Fruit fly (Drosophila melanogaster) whole organism, prepupa: Measurements from ENCODE around the gene mus201.

Experiments used
- Blimp-1 ChIP-seq: fragments of 200-800 bp; sonication (Bioruptor generic); optimal IDR thresholded peaks from 3 replicates; lab custom pipeline; 2017; ENCODE audit warnings: missing biosample characterization, missing genetic modification characterization, mild to moderate bottlenecking, moderate library complexity, missing genetic modification reagents
- CG10669 ChIP-seq: fragments of 200-800 bp; sonication (Bioruptor generic); optimal IDR thresholded peaks from 3 replicates; lab custom pipeline; 2018; ENCODE audit warnings: missing biosample characterization, mild to moderate bottlenecking, missing genetic modification characterization, moderate library complexity
- CG11902 ChIP-seq: fragments of 200-800 bp; sonication (Bioruptor generic); optimal IDR thresholded peaks from 3 replicates; lab custom pipeline; 2016; ENCODE audit warnings: missing biosample characterization, missing genetic modification characterization
- CG15336 ChIP-seq: fragments of 200-800 bp; sonication (Bioruptor generic); IDR thresholded peaks from 2 replicates; pipeline ENCODE4 v1.3.6; 2022; ENCODE audit warnings: missing biosample characterization, missing genetic modification characterization
- CG1621 ChIP-seq: fragments of 200-800 bp; sonication (Bioruptor generic); optimal IDR thresholded peaks from 3 replicates; lab custom pipeline; 2018; ENCODE audit warnings: missing biosample characterization, mild to moderate bottlenecking, missing genetic modification characterization
- CG16779 ChIP-seq: fragments of 200-800 bp; sonication (Bioruptor generic); optimal IDR thresholded peaks from 3 replicates; lab custom pipeline; 2017; ENCODE audit warnings: missing biosample characterization, mild to moderate bottlenecking, missing genetic modification characterization
- CG32006 ChIP-seq: fragments of 200-800 bp; sonication (Bioruptor generic); optimal IDR thresholded peaks from 3 replicates; lab custom pipeline; 2017; ENCODE audit warnings: missing biosample characterization, mild to moderate bottlenecking, missing genetic modification characterization
- CG4318 ChIP-seq: fragments of 200-800 bp; sonication (Bioruptor generic); optimal IDR thresholded peaks from 3 replicates; lab custom pipeline; 2017; ENCODE audit warnings: missing biosample characterization, mild to moderate bottlenecking, missing genetic modification characterization
- CG6163 ChIP-seq: fragments of 200-800 bp; sonication (Bioruptor generic); IDR thresholded peaks from 3 replicates; pipeline ENCODE4 v1.3.6; 2022; ENCODE audit warnings: missing biosample characterization, missing genetic modification characterization
- CG6276 ChIP-seq: fragments of 200-800 bp; sonication (Bioruptor generic); optimal IDR thresholded peaks from 2 replicates; lab custom pipeline; 2017; ENCODE audit warnings: missing biosample characterization, mild to moderate bottlenecking, missing genetic modification characterization
- CG6808 ChIP-seq: fragments of 200-800 bp; sonication (Bioruptor generic); optimal IDR thresholded peaks from 3 replicates; lab custom pipeline; 2017; ENCODE audit warnings: missing biosample characterization, missing genetic modification characterization, mild to moderate bottlenecking, moderate library complexity, missing genetic modification reagents
- CG6854 ChIP-seq: fragments of 200-800 bp; sonication (Bioruptor generic); optimal IDR thresholded peaks from 2 replicates; lab custom pipeline; 2017; ENCODE audit warnings: missing biosample characterization, mild to moderate bottlenecking, missing genetic modification characterization
- CG8119 ChIP-seq: fragments of 200-800 bp; sonication (Bioruptor generic); IDR thresholded peaks from 3 replicates; pipeline ENCODE4 v1.3.6; 2022; ENCODE audit warnings: missing biosample characterization, missing genetic modification characterization
- CG8632 ChIP-seq: fragments of 200-800 bp; sonication (Bioruptor generic); optimal IDR thresholded peaks from 3 replicates; lab custom pipeline; 2016; ENCODE audit warnings: missing biosample characterization, missing genetic modification characterization
- CG9139 ChIP-seq: fragments of 200-800 bp; sonication (Bioruptor generic); optimal IDR thresholded peaks from 3 replicates; lab custom pipeline; 2017; ENCODE audit warnings: missing biosample characterization, mild to moderate bottlenecking, missing genetic modification characterization
- Eip75B ChIP-seq: fragments of 200-800 bp; sonication (Bioruptor generic); optimal IDR thresholded peaks from 3 replicates; lab custom pipeline; 2016; ENCODE audit warnings: missing biosample characterization, missing genetic modification characterization
- Eip78C ChIP-seq: fragments of 200-800 bp; sonication (Bioruptor generic); peaks from one replicate; lab custom pipeline; 2016; ENCODE audit warnings: missing biosample characterization, missing genetic modification characterization
- Eip93F ChIP-seq: fragments of 200-800 bp; sonication (Bioruptor generic); optimal IDR thresholded peaks from 2 replicates; lab custom pipeline; 2016; ENCODE audit warnings: missing biosample characterization, mild to moderate bottlenecking, missing genetic modification characterization
- Ets21C ChIP-seq: fragments of 200-800 bp; sonication (Bioruptor generic); optimal IDR thresholded peaks from 3 replicates; lab custom pipeline; 2016; ENCODE audit warnings: missing biosample characterization, missing genetic modification characterization
- Gug ChIP-seq: fragments of 200-800 bp; sonication (Bioruptor generic); IDR thresholded peaks from 2 replicates; pipeline ENCODE4 v1.3.6; 2022; ENCODE audit warnings: missing biosample characterization, missing genetic modification characterization
- Hr38 ChIP-seq: sonication (Bioruptor generic); optimal IDR thresholded peaks from 2 replicates; lab custom pipeline; 2016; ENCODE audit warnings: missing biosample characterization, missing genetic modification characterization
- Hr39 ChIP-seq: fragments of 200-800 bp; sonication (Bioruptor generic); optimal IDR thresholded peaks from 2 replicates; lab custom pipeline; 2016; ENCODE audit warnings: missing biosample characterization, missing genetic modification characterization
- Hr4 ChIP-seq: fragments of 200-800 bp; sonication (Bioruptor generic); optimal IDR thresholded peaks from 3 replicates; lab custom pipeline; 2016; ENCODE audit warnings: missing biosample characterization, missing genetic modification characterization
- Lpt ChIP-seq: fragments of 200-800 bp; sonication (Bioruptor generic); optimal IDR thresholded peaks from 3 replicates; lab custom pipeline; 2016; ENCODE audit warnings: missing biosample characterization, missing genetic modification characterization
- OdsH ChIP-seq: fragments of 200-800 bp; sonication (Bioruptor generic); optimal IDR thresholded peaks from 3 replicates; lab custom pipeline; 2016; ENCODE audit warnings: missing biosample characterization, missing genetic modification characterization
- Smox ChIP-seq: fragments of 200-800 bp; sonication (Bioruptor generic); optimal IDR thresholded peaks from 3 replicates; lab custom pipeline; 2016; ENCODE audit warnings: missing biosample characterization, missing genetic modification characterization
- Sox102F ChIP-seq: fragments of 200-800 bp; sonication (Bioruptor generic); optimal IDR thresholded peaks from 2 replicates; lab custom pipeline; 2016; ENCODE audit warnings: missing biosample characterization, mild to moderate bottlenecking, missing genetic modification characterization
- achi ChIP-seq: fragments of 200-800 bp; sonication (Bioruptor generic); optimal IDR thresholded peaks from 3 replicates; lab custom pipeline; 2016; ENCODE audit warnings: missing biosample characterization, missing genetic modification characterization
- acj6 ChIP-seq: fragments of 200-800 bp; sonication (Bioruptor generic); optimal IDR thresholded peaks from 3 replicates; lab custom pipeline; 2016; ENCODE audit warnings: missing biosample characterization, missing genetic modification characterization
- cyc ChIP-seq: fragments of 200-800 bp; sonication (Bioruptor generic); optimal IDR thresholded peaks from 3 replicates; lab custom pipeline; 2016; ENCODE audit warnings: missing biosample characterization, missing genetic modification characterization
- dac ChIP-seq: fragments of 200-800 bp; sonication (Bioruptor generic); optimal IDR thresholded peaks from 2 replicates; lab custom pipeline; 2017; ENCODE audit warnings: missing biosample characterization, mild to moderate bottlenecking, missing genetic modification characterization
- dsx ChIP-seq: fragments of 200-800 bp; optimal IDR thresholded peaks from 3 replicates; lab custom pipeline; 2019; ENCODE audit warnings: missing biosample characterization, mild to moderate bottlenecking, missing genetic modification characterization, moderate library complexity; ENCODE audit not compliant: poor library complexity, severe bottlenecking
- eg ChIP-seq: fragments of 200-800 bp; sonication (Bioruptor generic); IDR thresholded peaks from 3 replicates; pipeline ENCODE4 v1.3.6; 2022; ENCODE audit warnings: missing biosample characterization, missing genetic modification characterization
- esn ChIP-seq: fragments of 200-800 bp; sonication (Bioruptor generic); optimal IDR thresholded peaks from 2 replicates; lab custom pipeline; 2016; ENCODE audit warnings: missing biosample characterization, mild to moderate bottlenecking, missing genetic modification characterization, moderate library complexity
- fd59A ChIP-seq: fragments of 200-800 bp; sonication (Bioruptor generic); optimal IDR thresholded peaks from 2 replicates; lab custom pipeline; 2017; ENCODE audit warnings: missing biosample characterization, mild to moderate bottlenecking, missing genetic modification characterization, missing genetic modification reagents
- fd85E ChIP-seq: fragments of 200-800 bp; sonication (Bioruptor generic); optimal IDR thresholded peaks from 3 replicates; lab custom pipeline; 2016; ENCODE audit warnings: missing biosample characterization, missing genetic modification characterization
- fkh ChIP-seq: fragments of 200-800 bp; sonication (Bioruptor generic); optimal IDR thresholded peaks from 3 replicates; lab custom pipeline; 2017; ENCODE audit warnings: missing biosample characterization, mild to moderate bottlenecking, missing genetic modification characterization, moderate library complexity
- salr ChIP-seq, 2 experiments: fragments of 200-800 bp; sonication (Bioruptor generic); optimal IDR thresholded peaks; 3 replicates each; lab custom pipeline; 2016 to 2018; ENCODE audit warnings: missing biosample characterization in 2 of 2, missing genetic modification characterization in 2 of 2, mild to moderate bottlenecking in 1 of 2
- spab ChIP-seq: fragments of 200-800 bp; sonication (Bioruptor generic); optimal IDR thresholded peaks from 2 replicates; lab custom pipeline; 2017; ENCODE audit warnings: missing biosample characterization, mild to moderate bottlenecking, missing genetic modification characterization, missing genetic modification reagents
- ss ChIP-seq, 2 experiments: fragments of 200-800 bp; sonication (Bioruptor generic); optimal IDR thresholded peaks; 2 replicates in 1 of 2; 3 replicates in 1 of 2; lab custom pipeline; 2017 to 2018; ENCODE audit warnings: mild to moderate bottlenecking in 2 of 2, missing biosample characterization in 2 of 2, missing genetic modification characterization in 2 of 2, moderate library complexity in 1 of 2
- svp ChIP-seq: fragments of 200-800 bp; sonication (Bioruptor generic); peaks from one replicate; lab custom pipeline; 2016; ENCODE audit warnings: missing biosample characterization, missing genetic modification characterization
- topi ChIP-seq: fragments of 200-800 bp; sonication (Bioruptor generic); optimal IDR thresholded peaks from 3 replicates; lab custom pipeline; 2016; ENCODE audit warnings: missing biosample characterization, missing genetic modification characterization
- vri ChIP-seq: fragments of 200-800 bp; sonication (Bioruptor generic); optimal IDR thresholded peaks from 3 replicates; lab custom pipeline; 2016; ENCODE audit warnings: missing biosample characterization, mild to moderate bottlenecking, missing genetic modification characterization

Gene mus201

DNA sequence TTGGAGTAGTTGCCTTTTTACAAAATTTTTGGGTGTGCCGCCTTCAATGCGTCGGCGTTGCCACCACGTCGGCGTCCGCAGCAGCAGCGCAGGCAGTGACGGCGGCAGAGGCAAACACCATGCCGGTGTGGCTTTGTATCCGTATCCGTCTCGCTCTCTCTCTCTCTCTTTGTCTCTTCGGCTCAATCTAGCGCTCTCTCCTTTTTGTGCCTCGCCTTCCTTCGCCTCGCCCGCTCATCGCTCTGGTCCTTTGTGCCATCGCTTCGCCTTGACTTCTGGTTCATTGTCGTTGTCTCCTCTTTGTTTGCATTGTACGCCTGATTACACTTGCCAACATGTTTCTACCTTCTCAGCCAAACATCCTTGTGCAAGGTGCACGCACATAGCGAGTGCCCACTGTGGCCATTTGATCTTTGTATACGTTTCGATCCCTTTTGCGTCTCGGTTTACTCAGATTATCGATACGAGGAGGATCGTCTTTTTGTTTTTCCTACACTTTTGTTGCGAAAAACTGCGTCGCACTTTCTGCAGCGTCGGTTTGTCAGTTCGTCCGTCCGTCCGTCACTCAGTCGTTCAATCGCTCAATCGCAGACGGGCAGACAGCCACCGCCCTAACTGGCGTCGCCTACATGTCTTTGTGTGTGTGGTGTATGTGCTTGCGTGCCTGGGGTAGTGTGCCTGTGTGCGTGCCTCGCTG lies 21.5 kb upstream of the mus201 start (continued):
- TF ChIP-seq Lpt (GFP tag; lab: Kevin White, UChicago) (peak; percentile 67), Gug (GFP tag; lab: Robert Waterston, UW) (no peak), Blimp-1 (GFP tag; lab: Kevin White, UChicago) (peak; percentile 29), CG6276 (GFP tag; lab: Kevin White, UChicago) (peak; percentile 16), fd59A (GFP tag; lab: Kevin White, UChicago) (peak; percentile 65), CG9139 (GFP tag; lab: Kevin White, UChicago) (peak; percentile 47), Smox (GFP tag; lab: Kevin White, UChicago) (peak; percentile 73), Hr4 (GFP tag; lab: Kevin White, UChicago) (peak; percentile 56), dsx (peak; percentile 84), esn (GFP tag; lab: Kevin White, UChicago) (peak; percentile 85), cyc (GFP tag; lab: Kevin White, UChicago) (peak; percentile 72), Eip75B (GFP tag; lab: Kevin White, UChicago) (peak; percentile 89), CG6808 (GFP tag; lab: Kevin White, UChicago) (peak; percentile 73), CG10669 (GFP tag; lab: Kevin White, UChicago) (peak; percentile 77), spab (peak; percentile 75), Hr39 (GFP tag; lab: Kevin White, UChicago) (peak; percentile 78), Sox102F (GFP tag; lab: Kevin White, UChicago) (peak; percentile 88), CG11902 (GFP tag; lab: Kevin White, UChicago) (peak; percentile 30)

DNA sequence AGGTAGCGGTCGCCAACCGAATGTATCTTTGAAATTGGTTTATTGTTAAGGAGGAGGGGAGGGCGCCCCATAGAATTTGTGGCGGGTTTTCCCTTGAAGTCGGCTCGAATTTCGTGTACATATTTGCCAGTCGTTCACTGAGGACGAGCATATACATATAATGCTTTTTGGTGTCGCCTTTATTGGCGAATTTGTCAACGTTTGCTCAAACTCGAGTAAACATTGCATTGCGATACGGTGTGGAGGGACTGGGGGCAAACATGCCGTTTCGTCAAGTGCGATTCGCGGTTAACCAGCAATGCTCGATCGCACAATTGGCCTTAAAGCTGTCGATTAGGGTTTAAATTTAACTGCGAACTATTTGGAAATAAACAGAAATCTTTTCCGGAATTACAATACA lies 20.4 kb upstream of the mus201 start:
- TF ChIP-seq CG1621 (tag; lab: Kevin White, UChicago) (no peak), CG9139 (GFP tag; lab: Kevin White, UChicago) (no peak), dac (no peak), Hr4 (GFP tag; lab: Kevin White, UChicago) (no peak), Blimp-1 (GFP tag; lab: Kevin White, UChicago) (peak; percentile 4), CG8632 (GFP tag; lab: Kevin White, UChicago) (no peak), Eip78C (GFP tag; lab: Kevin White, UChicago) (peak; percentile 52), salr (GFP tag; optimal IDR thresholded peaks at IDR 0.05; lab: Kevin White, UChicago) (no peak), vri (GFP tag; lab: Kevin White, UChicago) (peak; percentile 20), esn (GFP tag; lab: Kevin White, UChicago) (peak; percentile 23), fkh (peak; percentile 34), svp (GFP tag; lab: Kevin White, UChicago) (peak; percentile 31)

DNA sequence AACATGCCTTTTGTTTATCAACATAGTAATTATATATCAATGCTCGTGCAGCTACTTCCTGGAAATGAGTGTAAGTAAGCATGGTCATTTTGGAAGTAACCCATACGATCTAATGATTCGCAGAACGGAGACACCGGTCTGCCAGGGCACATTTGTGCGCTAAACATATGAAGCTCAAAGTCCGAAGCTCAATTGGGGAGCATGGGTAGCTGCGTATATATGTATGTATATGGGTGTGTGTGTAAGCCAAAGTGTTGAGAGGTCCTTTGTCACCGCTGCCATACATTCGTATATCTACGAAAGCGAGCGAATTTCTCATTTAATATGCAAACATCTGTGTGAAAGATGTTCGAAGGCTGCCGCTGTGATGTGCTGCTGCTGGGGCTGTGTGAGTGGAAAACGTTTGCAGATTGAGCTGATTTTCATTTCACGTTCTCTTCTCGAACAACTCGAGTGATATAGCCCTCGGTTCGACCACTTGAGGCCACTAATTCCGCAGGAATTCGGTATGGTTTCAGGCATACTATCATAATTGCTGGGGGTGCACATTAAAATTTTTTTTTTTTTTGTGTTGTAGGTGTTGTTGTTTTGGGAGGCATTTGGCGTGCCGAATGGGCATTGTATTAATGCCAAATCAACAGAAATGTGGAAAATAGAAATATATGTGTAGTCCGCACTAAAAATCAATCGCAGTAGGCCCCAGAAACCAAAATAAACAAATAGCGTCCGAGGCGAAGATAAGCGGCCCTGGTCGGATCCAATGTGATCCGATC lies 19.7 kb upstream of the mus201 start:
- TF ChIP-seq CG8119 (0 out of 3 replicates have a peak, but pooled peaks have one; percentile 17), Eip93F (GFP tag; lab: Kevin White, UChicago) (no peak), Smox (GFP tag; lab: Kevin White, UChicago) (no peak), Hr38 (GFP tag; lab: Kevin White, UChicago) (no peak), CG16779 (no peak), cyc (GFP tag; lab: Kevin White, UChicago) (no peak), svp (GFP tag; lab: Kevin White, UChicago) (peak; percentile 57), CG6808 (GFP tag; lab: Kevin White, UChicago) (peak; percentile 32), acj6 (no peak), fd59A (GFP tag; lab: Kevin White, UChicago) (no peak), Hr4 (GFP tag; lab: Kevin White, UChicago) (no peak), esn (GFP tag; lab: Kevin White, UChicago) (no peak), eg (GFP tag; lab: Robert Waterston, UW) (no peak), CG4318 (GFP tag; lab: Kevin White, UChicago) (no peak), CG11902 (GFP tag; lab: Kevin White, UChicago) (no peak), CG10669 (GFP tag; lab: Kevin White, UChicago) (no peak), Lpt (GFP tag; lab: Kevin White, UChicago) (no peak), OdsH (no peak), CG32006 (no peak), CG15336 (GFP tag; lab: Robert Waterston, UW) (no peak), CG6854 (GFP tag; lab: Kevin White, UChicago) (no peak), achi (GFP tag; lab: Kevin White, UChicago) (no peak), ss (GFP tag; optimal IDR thresholded peaks at IDR 0.05; lab: Kevin White, UChicago) (peak; percentile 36 to 49), Gug (GFP tag; lab: Robert Waterston, UW) (no peak), topi (GFP tag; lab: Kevin White, UChicago) (no peak), fd85E (GFP tag; lab: Kevin White, UChicago) (no peak), CG6163 (GFP tag; lab: Robert Waterston, UW) (no peak), Eip75B (GFP tag; lab: Kevin White, UChicago) (no peak), Ets21C (GFP tag; lab: Kevin White, UChicago) (no peak)
